Worm (Caenorhabditis elegans): ENCODE measurements around the gene adr-2.

Gene adr-2

DNA sequence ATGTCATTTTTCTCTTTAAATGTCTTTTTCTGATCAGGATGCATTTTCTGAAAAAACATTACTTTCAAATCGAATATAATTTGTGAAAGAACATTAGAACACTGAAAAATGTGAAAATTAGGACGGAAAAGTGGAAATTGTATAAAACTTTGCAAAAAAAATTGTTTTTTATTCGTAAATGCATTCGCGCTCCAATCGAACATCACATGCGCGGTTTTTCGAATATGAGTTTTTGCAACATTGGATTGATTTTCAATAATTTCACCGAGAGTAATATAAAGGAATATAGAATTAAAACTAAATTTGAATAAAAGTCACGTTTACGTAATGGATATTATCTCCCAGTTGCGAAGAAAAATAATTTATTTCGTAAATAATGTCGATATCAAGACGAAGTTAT is 44.5 kb upstream of the adr-2 start, which contains the start of the genes spot-1 and B0361.11 (continued):
- TF ChIP-seq pag-3 (tag; optimal IDR thresholded peaks at IDR 0.05; ENCODE audit: borderline replicate concordance, insufficient read depth) (no peak), nhr-77 (tag; optimal IDR thresholded peaks at IDR 0.05) (no peak), fkh-10 (GFP tag; optimal IDR thresholded peaks at IDR 0.05) (no peak), rnt-1 (tag; optimal IDR thresholded peaks at IDR 0.05) (peak; percentile 76), dsc-1 (tag; optimal IDR thresholded peaks at IDR 0.05) (peak; percentile 67), aha-1 (tag; optimal IDR thresholded peaks at IDR 0.05) (no peak), swsn-7 (tag; optimal IDR thresholded peaks at IDR 0.05) (peak; percentile 57), elt-3 (tag; optimal IDR thresholded peaks at IDR 0.05) (peak in 2 of 6 experiments; percentile 31 to 50), hpl-2 (GFP tag; optimal IDR thresholded peaks at IDR 0.05) (no peak), isw-1 (GFP tag; IDR thresholded peaks at IDR 0.05) (peak; percentile 58), vab-15 (tag; optimal IDR thresholded peaks at IDR 0.05) (no peak), ztf-11 (tag; optimal IDR thresholded peaks at IDR 0.05) (no peak), unc-86 (tag; optimal IDR thresholded peaks at IDR 0.05) (peak; percentile 31), unc-30 (tag; optimal IDR thresholded peaks at IDR 0.05) (no peak), lsy-2 (tag; optimal IDR thresholded peaks at IDR 0.05) (peak; percentile 78 to 89), nhr-85 (tag) (peak; percentile 83), F16B12.6 (tag; optimal IDR thresholded peaks at IDR 0.05) (peak; percentile 34), zag-1 (tag; optimal IDR thresholded peaks at IDR 0.05) (no peak), ceh-90 (tag; optimal IDR thresholded peaks at IDR 0.05) (no peak), sptf-1 (tag; optimal IDR thresholded peaks at IDR 0.05) (no peak), nhr-237 (tag; optimal IDR thresholded peaks at IDR 0.05) (no peak), nhr-20 (tag; optimal IDR thresholded peaks at IDR 0.05) (peak; percentile 70), fkh-4 (tag; optimal IDR thresholded peaks at IDR 0.05; ENCODE audit: borderline replicate concordance) (no peak), ceh-82 (tag; optimal IDR thresholded peaks at IDR 0.05) (peak; percentile 23 to 58 (median 50)), efl-3 (GFP tag; optimal IDR thresholded peaks at IDR 0.05) (no peak), lir-3 (tag; optimal IDR thresholded peaks at IDR 0.05; ENCODE audit: poor library complexity) (peak; percentile 41), hlh-17 (GFP tag; optimal IDR thresholded peaks at IDR 0.05; ENCODE audit: borderline replicate concordance) (no peak), ets-5 (GFP tag; IDR thresholded peaks at IDR 0.05) (no peak), tlp-1 (tag; optimal IDR thresholded peaks at IDR 0.05) (no peak), sup-37 (GFP tag; optimal IDR thresholded peaks at IDR 0.05) (no peak), C04F5.9 (tag; optimal IDR thresholded peaks at IDR 0.05) (peak; percentile 31), dpl-1 (GFP tag; optimal IDR thresholded peaks at IDR 0.05) (peak; percentile 93 to 97 (median 97)), unc-62 (GFP tag; optimal IDR thresholded peaks at IDR 0.05) (no peak), fkh-8 (tag; optimal IDR thresholded peaks at IDR 0.05) (no peak), tbx-2 (tag; optimal IDR thresholded peaks at IDR 0.05) (peak; percentile 69), jun-1 (tag; optimal IDR thresholded peaks at IDR 0.05) (peak; percentile 32), aly-2 (tag; optimal IDR thresholded peaks at IDR 0.05) (no peak), egl-13 (tag; optimal IDR thresholded peaks at IDR 0.05) (peak; percentile 22), lin-15B (tag; optimal IDR thresholded peaks at IDR 0.05) (peak; percentile 53), pqm-1 (tag; optimal IDR thresholded peaks at IDR 0.05) (no peak), mep-1 (tag; optimal IDR thresholded peaks at IDR 0.05) (peak; percentile 55), C16A3.4 (tag; optimal IDR thresholded peaks at IDR 0.05) (peak; percentile 72), ces-1 (GFP tag; optimal IDR thresholded peaks at IDR 0.05) (no peak), lin-35 (GFP tag; optimal IDR thresholded peaks at IDR 0.05) (peak; percentile 96 to 99), irx-1 (tag; optimal IDR thresholded peaks at IDR 0.05) (peak; percentile 39), mef-2 (tag; optimal IDR thresholded peaks at IDR 0.05) (no peak), nhr-84 (tag; optimal IDR thresholded peaks at IDR 0.05) (no peak), sox-4 (tag; optimal IDR thresholded peaks at IDR 0.05) (peak; percentile 0), blmp-1 (tag; optimal IDR thresholded peaks at IDR 0.05) (peak; percentile 55), ceh-63 (GFP tag; optimal IDR thresholded peaks at IDR 0.05) (no peak), nhr-12 (tag; optimal IDR thresholded peaks at IDR 0.05) (no peak)
